Worm (Caenorhabditis elegans) whole organism, L4 larva: ENCODE results near the gene exos-1.

Experiments used
- ama-1 ChIP-seq: fragments of 150-350 bp; optimal IDR thresholded peaks from 2 replicates; lab custom pipeline; 2014; ENCODE audit warnings: inconsistent platforms, mixed read lengths
- ceh-32 ChIP-seq: sonication (generic microtip); optimal IDR thresholded peaks from 2 replicates; lab custom pipeline; 2016; ENCODE audit warnings: mild to moderate bottlenecking, missing genetic modification characterization, missing compliant biosample characterization; ENCODE audit not compliant: poor library complexity
- madf-5 ChIP-seq, 2 experiments: fragments of 200-800 bp; sonication (Bioruptor generic); IDR thresholded peaks; 2 replicates each; pipeline ENCODE4 v1.3.6; 2022; ENCODE audit warnings: missing compliant biosample characterization in 2 of 2, missing genetic modification characterization in 2 of 2
- madf-9 ChIP-seq: fragments of 200-800 bp; sonication (Bioruptor generic); conservative IDR thresholded peaks from 2 replicates; pipeline ENCODE4 v1.3.6; 2022; ENCODE audit warnings: missing genetic modification reagents, missing genetic modification characterization, missing compliant biosample characterization
- mdl-1 ChIP-seq, 2 experiments: fragments of 150-350 bp in 1 of 2; sonication (generic microtip) in 1 of 2; optimal IDR thresholded peaks; 2 replicates each; lab custom pipeline; 2014 to 2017; ENCODE audit warnings: missing biosample characterization in 2 of 2, missing genetic modification characterization in 2 of 2
- pqm-1 ChIP-seq: sonication (generic microtip); optimal IDR thresholded peaks from 2 replicates; lab custom pipeline; 2017; ENCODE audit warnings: missing biosample characterization, missing genetic modification characterization
- unc-39 ChIP-seq: sonication (generic microtip); optimal IDR thresholded peaks from 2 replicates; lab custom pipeline; 2017; ENCODE audit warnings: missing biosample characterization, missing genetic modification characterization

DNA sequence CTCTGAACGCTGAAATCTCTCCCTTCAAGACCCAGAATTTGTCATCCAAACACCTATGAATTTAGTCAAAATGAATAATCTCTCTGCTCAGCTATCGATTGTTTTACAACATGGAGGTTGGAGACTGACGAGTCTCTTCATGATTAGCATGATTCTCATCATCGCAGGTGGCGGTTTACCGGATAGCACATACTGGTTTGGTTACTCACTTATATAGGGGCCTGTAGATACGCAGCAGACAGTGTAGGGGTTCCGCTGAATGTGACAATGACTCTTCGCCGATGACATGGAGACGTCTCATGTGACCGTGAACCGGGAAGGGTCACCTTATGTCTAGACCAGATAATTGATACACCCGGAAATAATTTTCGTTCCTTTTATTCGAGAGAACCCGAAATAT, 32.3 kb upstream of the exos-1 start:
- TF ChIP-seq ceh-32 (tag; lab: Kevin White, UChicago) (no peak), pqm-1 (tag; lab: Kevin White, UChicago) (no peak), ama-1 (lab: Kevin White, UChicago) (no peak), mdl-1 (tag; optimal IDR thresholded peaks at IDR 0.05; lab: Kevin White, UChicago) (no peak), madf-5 (GFP tag; IDR thresholded peaks at IDR 0.05; lab: Robert Waterston, UW) (no peak), madf-9 (no peak), unc-39 (tag; lab: Kevin White, UChicago) (no peak)
